Fruit fly (Drosophila melanogaster) whole organism, embryonic: Measurements from ENCODE around the gene Rab8.

Experiments
- CG12299 ChIP-seq: fragments of 200-800 bp; sonication (Bioruptor generic); optimal IDR thresholded peaks from 2 replicates; lab custom pipeline; 2018; ENCODE audit warnings: missing biosample characterization, mild to moderate bottlenecking, missing genetic modification characterization
- CG13775 ChIP-seq: fragments of 200-800 bp; sonication (Bioruptor generic); optimal IDR thresholded peaks from 3 replicates; lab custom pipeline; 2017; ENCODE audit warnings: missing biosample characterization, mild to moderate bottlenecking, missing genetic modification characterization
- CG2712 ChIP-seq: fragments of 200-800 bp; optimal IDR thresholded peaks from 3 replicates; lab custom pipeline; 2019; ENCODE audit warnings: missing biosample characterization, mild to moderate bottlenecking, missing genetic modification characterization, moderate library complexity
- CG30020 ChIP-seq: fragments of 200-800 bp; optimal IDR thresholded peaks from 2 replicates; lab custom pipeline; 2019; ENCODE audit warnings: missing biosample characterization, mild to moderate bottlenecking, missing genetic modification characterization, moderate library complexity
- CG3281 ChIP-seq: fragments of 200-800 bp; sonication (Bioruptor generic); optimal IDR thresholded peaks from 3 replicates; lab custom pipeline; 2017; ENCODE audit warnings: missing biosample characterization, mild to moderate bottlenecking, missing genetic modification characterization
- CG3847 ChIP-seq: fragments of 200-800 bp; sonication (Bioruptor generic); IDR thresholded peaks from 2 replicates; pipeline ENCODE4 v1.3.6; 2022; ENCODE audit warnings: missing biosample characterization, missing genetic modification characterization
- CG42726 ChIP-seq: fragments of 200-800 bp; sonication (Bioruptor generic); IDR thresholded peaks from 2 replicates; pipeline ENCODE4 v1.3.6; 2022; ENCODE audit warnings: missing biosample characterization, missing genetic modification characterization; ENCODE audit not compliant: partially characterized antibody
- CG6683 ChIP-seq: fragments of 200-800 bp; sonication (Bioruptor generic); optimal IDR thresholded peaks from 2 replicates; lab custom pipeline; 2017; ENCODE audit warnings: missing biosample characterization, mild to moderate bottlenecking, missing genetic modification characterization, missing genetic modification reagents
- CG7963 ChIP-seq: fragments of 200-800 bp; sonication (Bioruptor generic); IDR thresholded peaks from 3 replicates; pipeline ENCODE4 v1.3.6; 2022; ENCODE audit warnings: missing biosample characterization, missing genetic modification characterization; ENCODE audit not compliant: partially characterized antibody
- Drgx ChIP-seq: fragments of 200-800 bp; sonication (Bioruptor generic); IDR thresholded peaks from 2 replicates; pipeline ENCODE4 v1.3.6; 2022; ENCODE audit warnings: missing biosample characterization, missing genetic modification characterization
- Hmx ChIP-seq: fragments of 200-800 bp; sonication (Bioruptor generic); optimal IDR thresholded peaks from 2 replicates; lab custom pipeline; 2016; ENCODE audit warnings: missing biosample characterization, missing genetic modification characterization
- Lim3 ChIP-seq: fragments of 200-800 bp; sonication (Bioruptor generic); IDR thresholded peaks from 2 replicates; pipeline ENCODE4 v1.3.6; 2022; ENCODE audit warnings: missing biosample characterization, missing genetic modification characterization
- MTF-1 ChIP-seq: fragments of 200-800 bp; sonication (Bioruptor generic); optimal IDR thresholded peaks from 2 replicates; lab custom pipeline; 2018; ENCODE audit warnings: missing biosample characterization, mild to moderate bottlenecking, missing genetic modification characterization, borderline replicate concordance
- ems ChIP-seq: fragments of 200-800 bp; sonication (Bioruptor generic); optimal IDR thresholded peaks from 3 replicates; lab custom pipeline; 2016; ENCODE audit warnings: missing biosample characterization, missing genetic modification characterization
- jigr1 ChIP-seq: fragments of 200-800 bp; sonication (Bioruptor generic); IDR thresholded peaks from 3 replicates; pipeline ENCODE4 v1.3.6; 2022; ENCODE audit warnings: missing biosample characterization, missing genetic modification characterization
- nmo ChIP-seq: fragments of 200-800 bp; sonication (Bioruptor generic); optimal IDR thresholded peaks from 2 replicates; lab custom pipeline; 2018; ENCODE audit warnings: missing biosample characterization, mild to moderate bottlenecking, missing genetic modification characterization, moderate library complexity
- p53 ChIP-seq: fragments of 200-800 bp; sonication (Bioruptor generic); optimal IDR thresholded peaks from 2 replicates; lab custom pipeline; 2016; ENCODE audit warnings: missing biosample characterization, missing genetic modification characterization
- tup ChIP-seq: fragments of 200-800 bp; sonication (Bioruptor generic); optimal IDR thresholded peaks from 2 replicates; lab custom pipeline; 2016; ENCODE audit warnings: missing biosample characterization, mild to moderate bottlenecking, missing genetic modification characterization, moderate library complexity

The Rab8 gene

dm6 chr3L:19817807-19818531 lies 52.9 kb downstream of the Rab8 start, which contains the start of the genes Fibp and Deaf1 (continued):
- no peak for TF ChIP-seq Drgx
- peak; percentile 41 for TF ChIP-seq CG12299
- peak; percentile 67 for TF ChIP-seq CG3281 (GFP tag; lab: Kevin White, UChicago)
- peak; percentile 72 for TF ChIP-seq ems (GFP tag; lab: Kevin White, UChicago)
- peak; percentile 81 for TF ChIP-seq CG2712 (tag; lab: Kevin White, UChicago)
- TF ChIP-seq jigr1, result 0 out of 3 replicates have a peak, but pooled peaks have one; percentile 47
- TF ChIP-seq CG42726, result peak; percentile 99
- TF ChIP-seq MTF-1 (GFP tag; lab: Kevin White, UChicago), result no peak
- TF ChIP-seq Lim3, result no peak
- no peak for TF ChIP-seq tup (GFP tag; lab: Kevin White, UChicago)
- TF ChIP-seq CG13775, result peak; percentile 85
- TF ChIP-seq CG7963, result peak; percentile 96
- peak; percentile 78 for TF ChIP-seq CG30020
- TF ChIP-seq p53 (GFP tag; lab: Kevin White, UChicago), result peak; percentile 50
- peak; percentile 89 for TF ChIP-seq nmo (GFP tag; lab: Kevin White, UChicago)
- peak; percentile 16 for TF ChIP-seq CG6683 (GFP tag; lab: Kevin White, UChicago)
- peak; percentile 64 for TF ChIP-seq Hmx (GFP tag; lab: Kevin White, UChicago)
- TF ChIP-seq CG3847 (GFP tag; lab: Robert Waterston, UW), result peak; percentile 85
- TF ChIP-seq, all 482 proteins: peak for 343
